Worm (Caenorhabditis elegans) whole organism, L3 larva: Measurements from ENCODE around the gene tbb-1.

Experiments used
- R02D3.7 ChIP-seq: fragments of 150-350 bp; optimal IDR thresholded peaks from 2 replicates; lab custom pipeline; 2014; ENCODE audit warnings: missing biosample characterization, missing genetic modification characterization
- ZK546.5 ChIP-seq: sonication (generic microtip); optimal IDR thresholded peaks from 2 replicates; lab custom pipeline; 2017; ENCODE audit warnings: missing biosample characterization, missing genetic modification characterization
- ama-1 ChIP-seq: fragments of 150-350 bp; optimal IDR thresholded peaks from 2 replicates; lab custom pipeline; 2018
- ceh-28 ChIP-seq: fragments of 150-350 bp; optimal IDR thresholded peaks from 2 replicates; lab custom pipeline; 2014; ENCODE audit warnings: missing biosample characterization, missing genetic modification reagents, missing genetic modification characterization
- daf-12 ChIP-seq: fragments of 150-350 bp; optimal IDR thresholded peaks from 2 replicates; lab custom pipeline; 2014; ENCODE audit warnings: missing biosample characterization, missing genetic modification reagents, missing genetic modification characterization
- elt-2 ChIP-seq: sonication (generic microtip); optimal IDR thresholded peaks from 2 replicates; lab custom pipeline; 2016; ENCODE audit warnings: missing genetic modification reagents, mild to moderate bottlenecking, missing genetic modification characterization, missing compliant biosample characterization
- eor-1 ChIP-seq, 2 experiments: fragments of 150-350 bp; optimal IDR thresholded peaks; 2 replicates each; lab custom pipeline; 2014 to 2018; ENCODE audit warnings: missing biosample characterization in 2 of 2, missing genetic modification characterization in 2 of 2
- fos-1 ChIP-seq: fragments of 150-350 bp; optimal IDR thresholded peaks from 2 replicates; lab custom pipeline; 2014; ENCODE audit warnings: missing biosample characterization, missing genetic modification characterization
- jun-1 ChIP-seq: fragments of 150-350 bp; optimal IDR thresholded peaks from 2 replicates; lab custom pipeline; 2014; ENCODE audit warnings: missing biosample characterization, missing genetic modification reagents, missing genetic modification characterization
- lsy-12 ChIP-seq: sonication (generic microtip); optimal IDR thresholded peaks from 2 replicates; lab custom pipeline; 2016; ENCODE audit warnings: mild to moderate bottlenecking, missing genetic modification characterization, missing compliant biosample characterization
- mdl-1 ChIP-seq: fragments of 150-350 bp; optimal IDR thresholded peaks from 2 replicates; lab custom pipeline; 2014; ENCODE audit warnings: missing biosample characterization, missing genetic modification characterization
- nhr-67 ChIP-seq: fragments of 150-350 bp; optimal IDR thresholded peaks from 2 replicates; lab custom pipeline; 2014; ENCODE audit warnings: missing biosample characterization, missing genetic modification characterization
- pha-4 ChIP-seq: fragments of 150-350 bp; optimal IDR thresholded peaks from 2 replicates; lab custom pipeline; 2014; ENCODE audit warnings: missing biosample characterization, missing genetic modification reagents, missing genetic modification characterization
- snpc-4 ChIP-seq: fragments of 150-350 bp; optimal IDR thresholded peaks from 2 replicates; lab custom pipeline; 2014; ENCODE audit warnings: missing biosample characterization, missing genetic modification characterization
- ztf-11 ChIP-seq: fragments of 150-350 bp; optimal IDR thresholded peaks from 2 replicates; lab custom pipeline; 2014; ENCODE audit warnings: missing biosample characterization, missing genetic modification characterization

The tbb-1 gene

ce11 chrIII:10691019-10691418 is 51.2 kb downstream of the tbb-1 start, which contains the start of gene Y39A1A.17:
Y39A1A.17 (minus strand) TSS chrIII:10691119.
- no peak for TF ChIP-seq jun-1 (tag; lab: Kevin White, UChicago)
- no peak for TF ChIP-seq snpc-4 (tag; lab: Kevin White, UChicago)
- TF ChIP-seq ama-1 (lab: Kevin White, UChicago) = no peak
- TF ChIP-seq mdl-1 (tag; lab: Kevin White, UChicago) = no peak
- TF ChIP-seq ZK546.5 (tag; lab: Kevin White, UChicago) = no peak
- no peak for TF ChIP-seq lsy-12 (tag; lab: Kevin White, UChicago)
- no peak for TF ChIP-seq R02D3.7 (tag; lab: Kevin White, UChicago)
- TF ChIP-seq pha-4 (tag; lab: Kevin White, UChicago) = no peak
- TF ChIP-seq nhr-67 (tag; lab: Kevin White, UChicago) = no peak
- TF ChIP-seq elt-2 (tag; lab: Kevin White, UChicago) = no peak
- no peak for TF ChIP-seq fos-1 (tag; lab: Kevin White, UChicago)
- no peak for TF ChIP-seq ztf-11 (tag; lab: Kevin White, UChicago)
- no peak for TF ChIP-seq daf-12 (tag; lab: Kevin White, UChicago)
- no peak for TF ChIP-seq ceh-28 (tag; lab: Kevin White, UChicago)
- no peak for TF ChIP-seq eor-1 (tag; optimal IDR thresholded peaks at IDR 0.05; lab: Kevin White, UChicago)
- TF ChIP-seq, all 47 proteins: peak for 0
